Worm (Caenorhabditis elegans): Measurements from ENCODE around the gene Y116A8C.49.

DNA sequence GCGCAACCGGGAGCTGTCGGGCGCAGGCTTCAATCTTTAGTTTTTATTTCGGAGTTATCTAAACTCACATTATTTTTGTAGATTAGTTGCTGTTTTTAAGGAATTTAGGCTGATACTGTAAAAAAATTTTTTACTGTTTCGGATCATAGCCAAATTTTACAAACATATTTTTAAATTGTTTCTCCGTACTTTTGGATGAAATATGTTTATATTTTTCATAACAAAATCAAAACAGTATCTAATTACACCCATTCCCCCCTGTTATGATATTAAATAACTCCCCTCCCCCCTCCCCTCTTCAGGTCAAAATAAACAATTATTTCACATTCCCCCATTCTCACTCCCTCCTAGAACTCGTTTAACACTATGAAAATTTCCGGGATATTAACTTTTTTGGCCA lies 15.2 kb downstream of the Y116A8C.49 start, which contains the start of gene Y116A8C.3:
- no peak for TF ChIP-seq drap-1 (GFP tag; optimal IDR thresholded peaks at IDR 0.05)
- no peak for TF ChIP-seq cnd-1 (tag; optimal IDR thresholded peaks at IDR 0.05)
- no peak for TF ChIP-seq unc-62 (GFP tag; optimal IDR thresholded peaks at IDR 0.05)
- TF ChIP-seq lsy-2 (tag; optimal IDR thresholded peaks at IDR 0.05) = no peak
- no peak for TF ChIP-seq lin-13 (tag; optimal IDR thresholded peaks at IDR 0.05)
- no peak for TF ChIP-seq ztf-11 (tag; optimal IDR thresholded peaks at IDR 0.05)
- no peak for TF ChIP-seq pha-4 (tag; optimal IDR thresholded peaks at IDR 0.05)

Data from whole organism, mixed stage, embryonic.